Fruit fly (Drosophila melanogaster): ENCODE results near the gene CG32069.

CG32069 gene

dm6 chr3L:11061200-11061599, 1.2 kb downstream of the CG32069 start, which contains the start of the genes CG6321 and Blos2 (continued):
- TF ChIP-seq knrl (GFP tag; IDR thresholded peaks at IDR 0.05; ENCODE audit: partially characterized antibody) (no peak), crp (GFP tag; optimal IDR thresholded peaks at IDR 0.05) (peak; percentile 30 to 84), D19A (tag; optimal IDR thresholded peaks at IDR 0.05) (peak; percentile 93), Sry-β (GFP tag; optimal IDR thresholded peaks at IDR 0.05) (peak; percentile 14), CG4328 (GFP tag; optimal IDR thresholded peaks at IDR 0.05) (peak; percentile 57), vnd (GFP tag; IDR thresholded peaks at IDR 0.05; ENCODE audit: partially characterized antibody) (no peak), CG16863 (GFP tag; optimal IDR thresholded peaks at IDR 0.05) (peak; percentile 1), ase (GFP tag; IDR thresholded peaks at IDR 0.05) (peak; percentile 39; the same call in 1 of the 3 replicates), Dad (GFP tag; optimal IDR thresholded peaks at IDR 0.05) (peak; percentile 26), slou (GFP tag; optimal IDR thresholded peaks at IDR 0.05) (peak; percentile 8), Elba2 (GFP tag; optimal IDR thresholded peaks at IDR 0.05) (no peak), CG3995 (GFP tag; optimal IDR thresholded peaks at IDR 0.05) (no peak), danr (GFP tag; IDR thresholded peaks at IDR 0.05) (0 out of 2 replicates have a peak, but pooled peaks have one; percentile 44), gsb (GFP tag; IDR thresholded peaks at IDR 0.05) (peak; percentile 74), ara (GFP tag; IDR thresholded peaks at IDR 0.05) (0 out of 2 replicates have a peak, but pooled peaks have one; percentile 34), hth (optimal IDR thresholded peaks at IDR 0.05) (no peak), Awh (GFP tag; IDR thresholded peaks at IDR 0.05) (no peak; the same call in 1 of the 2 replicates), Dip2 (GFP tag; IDR thresholded peaks at IDR 0.05) (no peak), oc (tag; optimal IDR thresholded peaks at IDR 0.05) (peak; percentile 43), Eip74EF (GFP tag; optimal IDR thresholded peaks at IDR 0.05) (peak in 1 of 2 experiments; percentile 84), CG11247 (GFP tag; IDR thresholded peaks at IDR 0.05) (peak; percentile 50), fd3F (GFP tag; optimal IDR thresholded peaks at IDR 0.05) (peak; percentile 64), mld (GFP tag; IDR thresholded peaks at IDR 0.05; ENCODE audit: partially characterized antibody) (no peak), CG18476 (GFP tag; optimal IDR thresholded peaks at IDR 0.05) (peak; percentile 65), twi (tag; optimal IDR thresholded peaks at IDR 0.05) (peak; percentile 51), chinmo (GFP tag; IDR thresholded peaks at IDR 0.05; ENCODE audit: partially characterized antibody) (no peak), CG8388 (GFP tag; optimal IDR thresholded peaks at IDR 0.05) (peak; percentile 77), CG6765 (GFP tag; optimal IDR thresholded peaks at IDR 0.05) (peak; percentile 19), CG4617 (GFP tag; optimal IDR thresholded peaks at IDR 0.05; ENCODE audit: borderline replicate concordance) (peak; percentile 34), NC2α (GFP tag; optimal IDR thresholded peaks at IDR 0.05) (no peak), NK7.1 (GFP tag; optimal IDR thresholded peaks at IDR 0.05) (peak; percentile 25), CG14710 (tag; optimal IDR thresholded peaks at IDR 0.05) (peak; percentile 82), CG15011 (GFP tag; optimal IDR thresholded peaks at IDR 0.05) (peak; percentile 61), Fer2 (tag; optimal IDR thresholded peaks at IDR 0.05) (peak; percentile 50), eyg (GFP tag; optimal IDR thresholded peaks at IDR 0.05) (no peak), Gug (GFP tag; IDR thresholded peaks at IDR 0.05) (0 out of 4 replicates have a peak, but pooled peaks have one; percentile 37), CG4730 (GFP tag; IDR thresholded peaks at IDR 0.05) (peak; percentile 38; the same call in 1 of the 2 replicates), Ada2b (GFP tag; IDR thresholded peaks at IDR 0.05) (peak; percentile 60; the same call in 1 of the 2 replicates), fd102C (GFP tag; optimal IDR thresholded peaks at IDR 0.05) (no peak), CG12744 (GFP tag; optimal IDR thresholded peaks at IDR 0.05) (peak; percentile 54), dpn (GFP tag; optimal IDR thresholded peaks at IDR 0.05) (peak; percentile 69 to 77), Trl (optimal IDR thresholded peaks at IDR 0.05) (no peak), Trl (GFP tag; optimal IDR thresholded peaks at IDR 0.05) (peak; percentile 45), ham (GFP tag; IDR thresholded peaks at IDR 0.05) (no peak), CG34376 (GFP tag; optimal IDR thresholded peaks at IDR 0.05) (peak; percentile 17), CG4282 (GFP tag; optimal IDR thresholded peaks at IDR 0.05) (no peak), CG7987 (GFP tag; optimal IDR thresholded peaks at IDR 0.05) (peak; percentile 4), CG13296 (GFP tag; optimal IDR thresholded peaks at IDR 0.05) (peak; percentile 77), stc (GFP tag; IDR thresholded peaks at IDR 0.05) (peak; percentile 79), esg (GFP tag; conservative IDR thresholded peaks at IDR 0.05) (peak; percentile 30; the same call in 1 of the 2 replicates)
